Worm (Caenorhabditis elegans): ENCODE measurements around the gene acdh-6.

The acdh-6 gene

ce11 chrIII:8552125-8552524 is 8.8 kb upstream of the acdh-6 start, which contains the start of gene C02D5.4:
TSS of gene C02D5.4 (plus strand) at chrIII:8552165.
- TF ChIP-seq nhr-80 (tag; optimal IDR thresholded peaks at IDR 0.05) (peak; percentile 9), hlh-26 (GFP tag; conservative IDR thresholded peaks at IDR 0.05) (no peak), egl-18 (GFP tag; IDR thresholded peaks at IDR 0.05) (no peak), efl-1 (GFP tag; optimal IDR thresholded peaks at IDR 0.05) (peak; percentile 28), ceh-100 (GFP tag; IDR thresholded peaks at IDR 0.05) (no peak), lin-54 (GFP tag; optimal IDR thresholded peaks at IDR 0.05) (no peak), madf-8 (GFP tag; conservative IDR thresholded peaks at IDR 0.05) (no peak)

- TF ChIP-seq fkh-3 (tag; optimal IDR thresholded peaks at IDR 0.05) = no peak
- no peak for TF ChIP-seq D2030.7 (GFP tag; IDR thresholded peaks at IDR 0.05)
- TF ChIP-seq sdz-38 (tag; optimal IDR thresholded peaks at IDR 0.05) = no peak
- TF ChIP-seq madf-10 (tag; optimal IDR thresholded peaks at IDR 0.05) = no peak
- TF ChIP-seq mxl-1 (tag; optimal IDR thresholded peaks at IDR 0.05) = no peak
- TF ChIP-seq ceh-91 (GFP tag; IDR thresholded peaks at IDR 0.05) = no peak
- no peak for TF ChIP-seq madf-3 (GFP tag; IDR thresholded peaks at IDR 0.05)
- TF ChIP-seq Y56A3A.18 (GFP tag; IDR thresholded peaks at IDR 0.05) = no peak
- TF ChIP-seq chd-7 (tag; optimal IDR thresholded peaks at IDR 0.05) = no peak
- TF ChIP-seq him-1 (tag; optimal IDR thresholded peaks at IDR 0.05) = no peak
- TF ChIP-seq dpl-1 (GFP tag; optimal IDR thresholded peaks at IDR 0.05) = no peak
- TF ChIP-seq ekl-4 (GFP tag; IDR thresholded peaks at IDR 0.05) = no peak
- no peak for TF ChIP-seq zim-3 (tag; optimal IDR thresholded peaks at IDR 0.05)
- TF ChIP-seq nhr-120 (GFP tag; IDR thresholded peaks at IDR 0.05) = no peak
- no peak for TF ChIP-seq gei-17 (GFP tag; optimal IDR thresholded peaks at IDR 0.05)
Measured at ce11 chrIII:8554472-8554871, 6.5 kb upstream of the acdh-6 start, which contains the start of gene gsto-2. TSS of gene gsto-2 (plus strand) at chrIII:8554772.

- TF ChIP-seq F37B4.10 (GFP tag; IDR thresholded peaks at IDR 0.05) (no peak), ztf-6 (GFP tag; IDR thresholded peaks at IDR 0.05) (no peak), die-1 (tag; optimal IDR thresholded peaks at IDR 0.05) (no peak), Y53F4B.3 (GFP tag; IDR thresholded peaks at IDR 0.05) (no peak), dpl-1 (GFP tag; optimal IDR thresholded peaks at IDR 0.05) (no peak), madf-3 (GFP tag; IDR thresholded peaks at IDR 0.05) (no peak), ztf-26 (tag; optimal IDR thresholded peaks at IDR 0.05) (no peak), ama-1 (optimal IDR thresholded peaks at IDR 0.05) (no peak), ama-1 (GFP tag; optimal IDR thresholded peaks at IDR 0.05) (no peak), ets-4 (GFP tag; optimal IDR thresholded peaks at IDR 0.05) (no peak), madf-6 (GFP tag; IDR thresholded peaks at IDR 0.05) (no peak), B0261.1 (tag; optimal IDR thresholded peaks at IDR 0.05) (no peak), nfyb-1 (GFP tag; IDR thresholded peaks at IDR 0.05) (no peak), sptf-2 (GFP tag; optimal IDR thresholded peaks at IDR 0.05) (no peak), ceh-91 (GFP tag; IDR thresholded peaks at IDR 0.05) (no peak), F10E7.11 (tag; optimal IDR thresholded peaks at IDR 0.05) (no peak), snpc-1.1 (tag; optimal IDR thresholded peaks at IDR 0.05; ENCODE audit: insufficient read depth) (no peak)
Measured at ce11 chrIII:8555682-8556081, 5.3 kb upstream of the acdh-6 start.

ce11 chrIII:8556836-8557385 is 4.0 kb upstream of the acdh-6 start, which contains the start of gene C02D5.2:
TSS of gene C02D5.2 (plus strand) at chrIII:8557335.
- TF ChIP-seq ceh-40 (GFP tag; IDR thresholded peaks at IDR 0.05) (no peak), hmg-1.2 (GFP tag; IDR thresholded peaks at IDR 0.05) (peak; percentile 78; the same call in 1 of the 2 replicates), ceh-100 (GFP tag; IDR thresholded peaks at IDR 0.05) (no peak), aptf-3 (GFP tag; IDR thresholded peaks at IDR 0.05) (no peak), him-1 (tag; optimal IDR thresholded peaks at IDR 0.05) (no peak), Y56A3A.18 (GFP tag; IDR thresholded peaks at IDR 0.05) (no peak), nhr-179 (tag; optimal IDR thresholded peaks at IDR 0.05) (no peak), lin-26 (GFP tag; IDR thresholded peaks at IDR 0.05) (no peak), cebp-2 (GFP tag; IDR thresholded peaks at IDR 0.05) (no peak), nhr-80 (tag; optimal IDR thresholded peaks at IDR 0.05) (peak; percentile 1)

Data from whole organism, young adult.